Fruit fly (Drosophila melanogaster) whole organism, embryonic: ENCODE data around the gene CG15170.

Experiments used
- B-H2 ChIP-seq: fragments of 200-800 bp; sonication (Bioruptor generic); optimal IDR thresholded peaks from 2 replicates; lab custom pipeline; 2018; ENCODE audit warnings: missing biosample characterization, mild to moderate bottlenecking, missing genetic modification characterization
- BtbVII ChIP-seq: fragments of 200-800 bp; sonication (Bioruptor generic); optimal IDR thresholded peaks from 3 replicates; lab custom pipeline; 2017; ENCODE audit warnings: missing biosample characterization, mild to moderate bottlenecking, missing genetic modification characterization
- CG10959 ChIP-seq: fragments of 200-800 bp; sonication (Bioruptor generic); IDR thresholded peaks from 2 replicates; pipeline ENCODE4 v1.3.6; 2022; ENCODE audit warnings: missing biosample characterization, missing genetic modification characterization
- CG12071 ChIP-seq: fragments of 200-800 bp; sonication (Bioruptor generic); optimal IDR thresholded peaks from 3 replicates; lab custom pipeline; 2018; ENCODE audit warnings: missing biosample characterization, mild to moderate bottlenecking, missing genetic modification characterization
- CG13894 ChIP-seq: fragments of 200-800 bp; sonication (Bioruptor generic); optimal IDR thresholded peaks from 3 replicates; lab custom pipeline; 2018; ENCODE audit warnings: missing biosample characterization, mild to moderate bottlenecking, missing genetic modification characterization, moderate library complexity
- CG14014 ChIP-seq: fragments of 200-800 bp; sonication (Bioruptor generic); IDR thresholded peaks from 2 replicates; pipeline ENCODE4 v1.3.6; 2022; ENCODE audit warnings: missing biosample characterization, missing genetic modification characterization
- CG15011 ChIP-seq: fragments of 200-800 bp; sonication (Bioruptor generic); optimal IDR thresholded peaks from 3 replicates; lab custom pipeline; 2018; ENCODE audit warnings: missing biosample characterization, mild to moderate bottlenecking, missing genetic modification characterization
- CG17385 ChIP-seq: fragments of 200-800 bp; sonication (Bioruptor generic); optimal IDR thresholded peaks from 3 replicates; lab custom pipeline; 2018; ENCODE audit warnings: missing biosample characterization, mild to moderate bottlenecking, missing genetic modification characterization
- CG18619 ChIP-seq: fragments of 200-800 bp; sonication (Bioruptor generic); optimal IDR thresholded peaks from 3 replicates; lab custom pipeline; 2017; ENCODE audit warnings: missing biosample characterization, mild to moderate bottlenecking, missing genetic modification characterization
- CG30020 ChIP-seq: fragments of 200-800 bp; optimal IDR thresholded peaks from 2 replicates; lab custom pipeline; 2019; ENCODE audit warnings: missing biosample characterization, mild to moderate bottlenecking, missing genetic modification characterization, moderate library complexity
- CG4360 ChIP-seq: fragments of 200-800 bp; sonication (Bioruptor generic); IDR thresholded peaks from 2 replicates; pipeline ENCODE4 v1.3.6; 2022; ENCODE audit warnings: missing biosample characterization, missing genetic modification characterization
- CG4404 ChIP-seq: fragments of 200-800 bp; sonication (Bioruptor generic); IDR thresholded peaks from 2 replicates; pipeline ENCODE4 v1.3.6; 2022; ENCODE audit warnings: missing biosample characterization, missing genetic modification characterization
- CG5180 ChIP-seq: fragments of 200-800 bp; sonication (Bioruptor generic); optimal IDR thresholded peaks from 3 replicates; lab custom pipeline; 2017; ENCODE audit warnings: missing biosample characterization, missing genetic modification characterization, mild to moderate bottlenecking, moderate library complexity, missing genetic modification reagents
- CG6654 ChIP-seq: fragments of 200-800 bp; sonication (Bioruptor generic); optimal IDR thresholded peaks from 2 replicates; lab custom pipeline; 2017; ENCODE audit warnings: missing biosample characterization, mild to moderate bottlenecking, missing genetic modification characterization
- CG6683 ChIP-seq: fragments of 200-800 bp; sonication (Bioruptor generic); optimal IDR thresholded peaks from 2 replicates; lab custom pipeline; 2017; ENCODE audit warnings: missing biosample characterization, mild to moderate bottlenecking, missing genetic modification characterization, missing genetic modification reagents
- CG9437 ChIP-seq: fragments of 200-800 bp; sonication (Bioruptor generic); optimal IDR thresholded peaks from 2 replicates; lab custom pipeline; 2018; ENCODE audit warnings: missing biosample characterization, mild to moderate bottlenecking, missing genetic modification characterization
- CTCF ChIP-seq: fragments of 200-800 bp; sonication (Bioruptor generic); optimal IDR thresholded peaks from 2 replicates; lab custom pipeline; 2017; ENCODE audit warnings: missing biosample characterization, mild to moderate bottlenecking, missing genetic modification characterization, moderate library complexity
- Dbx ChIP-seq: fragments of 200-800 bp; sonication (Bioruptor generic); IDR thresholded peaks from 3 replicates; pipeline ENCODE4 v1.3.6; 2022; ENCODE audit warnings: missing biosample characterization, missing genetic modification characterization
- Dll ChIP-seq: fragments of 200-800 bp; sonication (Bioruptor generic); IDR thresholded peaks from 4 replicates; pipeline ENCODE4 v1.3.6; 2022; ENCODE audit warnings: missing biosample characterization, missing genetic modification characterization; ENCODE audit not compliant: partially characterized antibody
- Meics ChIP-seq: fragments of 200-800 bp; sonication (Bioruptor generic); optimal IDR thresholded peaks from 2 replicates; lab custom pipeline; 2017; ENCODE audit warnings: missing biosample characterization, mild to moderate bottlenecking, missing genetic modification characterization
- Mes4 ChIP-seq: fragments of 200-800 bp; sonication (Bioruptor generic); optimal IDR thresholded peaks from 2 replicates; lab custom pipeline; 2016; ENCODE audit warnings: missing biosample characterization, missing genetic modification characterization
- Nf-YA ChIP-seq: fragments of 200-800 bp; sonication (Bioruptor generic); IDR thresholded peaks from 2 replicates; pipeline ENCODE4 v1.3.6; 2022; ENCODE audit warnings: missing biosample characterization, missing genetic modification characterization
- Six4 ChIP-seq: fragments of 200-800 bp; sonication (Bioruptor generic); optimal IDR thresholded peaks from 2 replicates; lab custom pipeline; 2016; ENCODE audit warnings: missing biosample characterization, missing genetic modification characterization
- Sry-β ChIP-seq: fragments of 200-800 bp; sonication (Bioruptor generic); optimal IDR thresholded peaks from 2 replicates; lab custom pipeline; 2018; ENCODE audit warnings: missing biosample characterization, mild to moderate bottlenecking, missing genetic modification characterization, moderate library complexity
- bbx ChIP-seq: fragments of 200-800 bp; sonication (Bioruptor generic); IDR thresholded peaks from 2 replicates; pipeline ENCODE4 v1.3.6; 2022; ENCODE audit warnings: missing biosample characterization, missing genetic modification characterization; ENCODE audit not compliant: partially characterized antibody
- bsh ChIP-seq, 2 experiments: fragments of 200-800 bp; sonication (Bioruptor generic); optimal IDR thresholded peaks; 2 replicates each; lab custom pipeline; 2017 to 2018; ENCODE audit warnings: mild to moderate bottlenecking in 2 of 2, missing biosample characterization in 2 of 2, missing genetic modification characterization in 2 of 2, moderate library complexity in 1 of 2
- cg ChIP-seq: fragments of 200-800 bp; sonication (Bioruptor generic); optimal IDR thresholded peaks from 3 replicates; lab custom pipeline; 2019; ENCODE audit warnings: missing biosample characterization, mild to moderate bottlenecking, missing genetic modification characterization, moderate library complexity
- dmrt11E ChIP-seq: fragments of 200-800 bp; sonication (Bioruptor generic); optimal IDR thresholded peaks from 3 replicates; lab custom pipeline; 2018; ENCODE audit warnings: missing biosample characterization, mild to moderate bottlenecking, missing genetic modification characterization, moderate library complexity
- esg ChIP-seq: fragments of 200-800 bp; sonication (Bioruptor generic); conservative IDR thresholded peaks from 2 replicates; pipeline ENCODE4 v1.3.6; 2022; ENCODE audit warnings: missing biosample characterization, missing genetic modification characterization
- exex ChIP-seq: fragments of 200-800 bp; sonication (Bioruptor generic); optimal IDR thresholded peaks from 4 replicates; lab custom pipeline; 2018; ENCODE audit warnings: missing biosample characterization, mild to moderate bottlenecking, missing genetic modification characterization, moderate library complexity
- inv ChIP-seq: fragments of 200-800 bp; sonication (Bioruptor generic); IDR thresholded peaks from 2 replicates; pipeline ENCODE4 v1.3.6; 2022; ENCODE audit warnings: missing biosample characterization, missing genetic modification characterization; ENCODE audit not compliant: partially characterized antibody
- jumu ChIP-seq: fragments of 200-800 bp; sonication (Bioruptor generic); optimal IDR thresholded peaks from 3 replicates; lab custom pipeline; 2016; ENCODE audit warnings: missing biosample characterization, missing genetic modification characterization
- kni ChIP-seq: fragments of 200-800 bp; sonication (Bioruptor generic); optimal IDR thresholded peaks from 3 replicates; lab custom pipeline; 2017; ENCODE audit warnings: mild to moderate bottlenecking, missing biosample characterization, missing genetic modification reagents, missing genetic modification characterization
- nau ChIP-seq: fragments of 200-800 bp; sonication (Bioruptor generic); optimal IDR thresholded peaks from 3 replicates; lab custom pipeline; 2017; ENCODE audit warnings: missing biosample characterization, mild to moderate bottlenecking, missing genetic modification characterization, missing genetic modification reagents
- nerfin-2 ChIP-seq: fragments of 200-800 bp; sonication (Bioruptor generic); IDR thresholded peaks from 2 replicates; pipeline ENCODE4 v1.3.6; 2022; ENCODE audit warnings: missing biosample characterization, missing genetic modification characterization; ENCODE audit not compliant: partially characterized antibody
- nom ChIP-seq: fragments of 200-800 bp; sonication (Bioruptor generic); optimal IDR thresholded peaks from 2 replicates; lab custom pipeline; 2017; ENCODE audit warnings: missing biosample characterization, missing genetic modification characterization, mild to moderate bottlenecking, moderate library complexity, missing genetic modification reagents
- pros ChIP-seq: fragments of 200-800 bp; sonication (Bioruptor generic); optimal IDR thresholded peaks from 3 replicates; lab custom pipeline; 2019; ENCODE audit warnings: missing biosample characterization, mild to moderate bottlenecking, missing genetic modification characterization, moderate library complexity
- repo ChIP-seq: fragments of 200-800 bp; sonication (Bioruptor generic); optimal IDR thresholded peaks from 2 replicates; lab custom pipeline; 2016; ENCODE audit warnings: missing biosample characterization, missing genetic modification characterization
- sc ChIP-seq, 3 experiments: fragments of >200 bp in 2 of 3; fragments of 200-800 bp in 1 of 3; sonication (Bioruptor generic) in 1 of 3; optimal IDR thresholded peaks; 2 replicates in 2 of 3; 3 replicates in 1 of 3; lab custom pipeline; 2017; ENCODE audit warnings: mild to moderate bottlenecking in 1 of 3, missing biosample characterization in 1 of 3, missing genetic modification characterization in 1 of 3, missing genetic modification reagents in 1 of 3
- seq ChIP-seq: fragments of 200-800 bp; sonication (Bioruptor generic); IDR thresholded peaks from 2 replicates; pipeline ENCODE4 v1.3.6; 2022; ENCODE audit warnings: missing biosample characterization, missing genetic modification characterization
- shn ChIP-seq: fragments of 200-800 bp; sonication (Bioruptor generic); optimal IDR thresholded peaks from 3 replicates; lab custom pipeline; 2016; ENCODE audit warnings: missing biosample characterization, missing genetic modification characterization
- sima ChIP-seq: fragments of 200-800 bp; sonication (Bioruptor generic); optimal IDR thresholded peaks from 2 replicates; lab custom pipeline; 2016; ENCODE audit warnings: missing biosample characterization, missing genetic modification characterization
- tap ChIP-seq: fragments of 200-800 bp; optimal IDR thresholded peaks from 3 replicates; lab custom pipeline; 2019; ENCODE audit warnings: missing biosample characterization, mild to moderate bottlenecking, missing genetic modification characterization, moderate library complexity
- tio ChIP-seq: fragments of 200-800 bp; sonication (Bioruptor generic); optimal IDR thresholded peaks from 2 replicates; lab custom pipeline; 2017; ENCODE audit warnings: missing biosample characterization, missing genetic modification characterization, inconsistent platforms
- tna ChIP-seq: fragments of 200-800 bp; sonication (Bioruptor generic); IDR thresholded peaks from 2 replicates; pipeline ENCODE4 v1.3.6; 2022; ENCODE audit warnings: missing biosample characterization, missing genetic modification characterization; ENCODE audit not compliant: partially characterized antibody
- twi ChIP-seq: fragments of 200-800 bp; optimal IDR thresholded peaks from 2 replicates; lab custom pipeline; 2019; ENCODE audit warnings: missing biosample characterization, mild to moderate bottlenecking, missing genetic modification characterization, moderate library complexity
- z ChIP-seq: fragments of 200-800 bp; sonication (Bioruptor generic); IDR thresholded peaks from 3 replicates; pipeline ENCODE4 v1.3.6; 2022; ENCODE audit warnings: missing biosample characterization, missing genetic modification characterization

The CG15170 gene

DNA sequence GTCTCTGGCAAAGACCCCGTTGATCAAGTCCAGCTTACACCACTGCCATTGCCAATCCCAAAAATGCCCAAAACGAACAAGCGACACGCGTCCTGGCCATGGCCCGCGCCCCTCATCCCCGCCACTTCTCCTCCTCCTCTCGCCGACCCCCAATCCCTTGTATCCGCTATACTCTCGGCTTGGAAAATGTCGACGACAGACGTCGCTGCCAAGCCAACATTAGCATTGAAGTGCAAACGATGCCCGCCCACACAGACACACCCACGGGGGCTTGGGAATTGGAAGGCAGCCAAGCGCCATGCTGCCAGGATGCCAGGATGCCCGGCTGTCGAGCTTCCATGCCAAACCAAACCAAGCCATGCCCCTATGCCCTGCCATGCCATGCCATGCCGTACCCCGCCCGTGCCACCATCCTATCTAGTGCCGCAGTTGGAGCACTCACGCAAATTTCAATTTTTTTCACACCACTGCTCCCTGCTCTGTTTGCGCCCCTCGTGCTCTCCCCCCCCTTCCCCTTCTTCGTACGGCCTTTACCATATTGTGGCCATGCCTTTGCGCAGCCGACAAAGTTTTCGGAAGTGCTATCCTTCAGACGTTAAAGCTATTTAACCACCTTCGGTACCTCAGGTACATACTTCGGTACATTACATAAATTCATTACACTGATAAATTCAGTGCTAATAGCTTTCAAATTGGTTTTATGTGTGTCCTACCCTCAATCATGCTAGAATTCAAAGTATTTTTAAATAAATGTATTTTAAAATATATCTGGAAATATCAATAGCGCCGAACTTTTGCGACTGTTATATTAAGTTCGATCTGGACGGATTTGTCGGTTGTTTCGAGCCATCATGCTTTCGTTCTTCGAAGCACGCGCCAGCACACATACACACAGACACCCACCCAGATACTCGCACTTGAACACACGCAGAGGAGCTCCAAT, 31.5 kb upstream of the CG15170 start (continued):
- TF ChIP-seq esg (GFP tag; lab: Robert Waterston, UW): peak; percentile 74
- TF ChIP-seq Sry-β (GFP tag; lab: Kevin White, UChicago): no peak
- TF ChIP-seq Meics: peak; percentile 83
- TF ChIP-seq CG13894 (tag; lab: Kevin White, UChicago): peak; percentile 55
- peak; percentile 64 for TF ChIP-seq tap (tag; lab: Kevin White, UChicago)
- TF ChIP-seq CG30020 (tag; lab: Kevin White, UChicago): peak; percentile 45
- peak; percentile 49 for TF ChIP-seq shn (GFP tag; lab: Kevin White, UChicago)
- no peak for TF ChIP-seq z
- no peak for TF ChIP-seq nerfin-2 (GFP tag; lab: Robert Waterston, UW)
- TF ChIP-seq Mes4 (GFP tag; lab: Kevin White, UChicago): peak; percentile 31
- peak; percentile 84 for TF ChIP-seq CG18619 (GFP tag; lab: Kevin White, UChicago)
- peak; percentile 81 to 82 for TF ChIP-seq bsh (GFP tag; optimal IDR thresholded peaks at IDR 0.05; lab: Kevin White, UChicago)
- TF ChIP-seq sima: no peak
- peak; percentile 55 for TF ChIP-seq dmrt11E (tag; lab: Kevin White, UChicago)
- TF ChIP-seq Dll (GFP tag; lab: Robert Waterston, UW): no peak
- peak; percentile 67 for TF ChIP-seq tio (GFP tag; lab: Kevin White, UChicago)
- TF ChIP-seq CG10959: no peak
- TF ChIP-seq nau (GFP tag; lab: Kevin White, UChicago): peak; percentile 67
- TF ChIP-seq exex (tag; lab: Kevin White, UChicago): peak; percentile 30
- TF ChIP-seq cg (GFP tag; lab: Kevin White, UChicago): peak; percentile 31
- no peak for TF ChIP-seq CTCF (GFP tag; lab: Kevin White, UChicago)
- TF ChIP-seq Nf-YA (GFP tag; lab: Robert Waterston, UW): peak; percentile 38; the same call in 1 of the 2 replicates
- peak; percentile 77 for TF ChIP-seq seq (GFP tag; lab: Robert Waterston, UW)
- peak; percentile 80 for TF ChIP-seq twi (tag; lab: Kevin White, UChicago)
- TF ChIP-seq CG9437: peak; percentile 76
- peak; percentile 58 for TF ChIP-seq CG5180 (GFP tag; lab: Kevin White, UChicago)
- TF ChIP-seq pros (GFP tag; lab: Kevin White, UChicago): no peak
- no peak for TF ChIP-seq kni (GFP tag; lab: Kevin White, UChicago)
- peak; percentile 76 for TF ChIP-seq CG14014
- no peak for TF ChIP-seq tna (GFP tag; lab: Robert Waterston, UW)
- peak; percentile 83 for TF ChIP-seq CG17385 (GFP tag; lab: Kevin White, UChicago)
- peak; percentile 83 for TF ChIP-seq B-H2
- no peak for TF ChIP-seq CG4404 (GFP tag; lab: Robert Waterston, UW)
- TF ChIP-seq Six4 (GFP tag; lab: Kevin White, UChicago): peak; percentile 1
- no peak for TF ChIP-seq bbx
- TF ChIP-seq jumu (GFP tag; lab: Kevin White, UChicago): peak; percentile 37
- TF ChIP-seq sc (optimal IDR thresholded peaks at IDR 0.05; lab: Kevin White, UChicago): no peak
- peak; percentile 80 for TF ChIP-seq sc (GFP tag; optimal IDR thresholded peaks at IDR 0.05; lab: Kevin White, UChicago)
- TF ChIP-seq Dbx: peak; percentile 69; the same call in 2 of the 3 replicates
- no peak for TF ChIP-seq repo (GFP tag; lab: Kevin White, UChicago)
- TF ChIP-seq nom (GFP tag; lab: Kevin White, UChicago): peak; percentile 74
- TF ChIP-seq CG6654: peak; percentile 38
- peak; percentile 77 for TF ChIP-seq BtbVII
- TF ChIP-seq CG6683 (GFP tag; lab: Kevin White, UChicago): peak; percentile 63
- peak; percentile 56 for TF ChIP-seq CG12071 (GFP tag; lab: Kevin White, UChicago)
- no peak for TF ChIP-seq inv (GFP tag; lab: Robert Waterston, UW)
- peak; percentile 67 for TF ChIP-seq CG15011 (GFP tag; lab: Kevin White, UChicago)
- no peak for TF ChIP-seq CG4360 (GFP tag; lab: Robert Waterston, UW)
